Worm (Caenorhabditis elegans): Measurements from ENCODE around the gene R05G9R.1.

DNA sequence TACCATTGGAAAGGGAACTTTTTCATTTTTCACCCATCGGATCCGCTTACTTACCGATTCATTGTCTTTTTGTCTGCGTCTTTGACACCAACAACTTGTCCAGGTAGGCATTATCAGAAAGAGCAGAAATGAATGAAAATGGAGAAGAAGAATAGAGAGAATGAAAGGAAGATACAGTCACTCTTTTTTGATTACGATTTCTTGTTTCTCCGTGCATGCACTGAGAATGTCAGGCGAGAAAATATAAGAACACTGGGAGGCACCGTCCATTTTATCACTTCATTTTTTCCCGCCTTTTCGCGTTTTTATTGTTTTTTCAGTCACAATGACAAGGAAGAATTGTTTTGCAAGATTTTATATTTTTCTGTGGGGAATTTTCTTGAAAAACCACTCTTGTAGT, 44.5 kb downstream of the R05G9R.1 start:
- TF ChIP-seq unc-62 (GFP tag; optimal IDR thresholded peaks at IDR 0.05 in 1 of 2) (no peak), unc-62 (tag; optimal IDR thresholded peaks at IDR 0.05) (no peak), lir-3 (tag; optimal IDR thresholded peaks at IDR 0.05) (no peak), fos-1 (tag; optimal IDR thresholded peaks at IDR 0.05) (no peak), ceh-28 (tag; optimal IDR thresholded peaks at IDR 0.05) (no peak), pha-4 (GFP tag; IDR thresholded peaks at IDR 0.05) (no peak), pha-4 (tag; optimal IDR thresholded peaks at IDR 0.05) (no peak)
